Fruit fly (Drosophila melanogaster): ENCODE data around the gene Phlpp.

Phlpp gene

DNA sequence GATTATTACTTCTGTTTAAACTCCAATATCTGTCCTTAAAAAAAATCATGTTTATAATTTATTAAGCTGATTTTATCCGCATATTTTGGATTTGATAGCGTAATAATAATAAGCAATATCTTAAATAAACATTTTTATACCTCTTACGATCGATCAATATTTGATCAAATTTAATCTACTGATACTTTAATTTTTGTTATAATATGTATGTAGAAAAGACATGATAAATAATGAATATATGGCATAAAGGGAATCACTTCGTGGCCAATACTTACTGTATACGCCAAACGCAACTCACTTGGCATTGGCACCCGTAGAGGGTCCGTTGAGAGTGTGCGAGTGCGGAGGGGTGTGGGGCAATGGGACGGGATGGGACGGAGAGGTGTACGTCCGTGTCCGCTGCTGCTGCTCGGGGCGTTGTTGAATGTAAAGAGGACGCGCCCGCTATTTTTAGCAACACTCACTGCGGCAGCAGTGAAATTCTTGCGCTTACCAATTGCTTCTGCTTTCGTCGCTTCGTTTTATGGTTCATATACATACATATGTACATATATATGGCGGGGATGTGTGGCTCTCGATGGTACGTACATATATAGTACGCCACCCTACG, 22.7 kb upstream of the Phlpp start (continued):
- TF ChIP-seq Gsc (GFP tag; IDR thresholded peaks at IDR 0.05) (no peak), CG8359 (GFP tag; optimal IDR thresholded peaks at IDR 0.05; ENCODE audit: borderline replicate concordance) (no peak), bbx (GFP tag; IDR thresholded peaks at IDR 0.05; ENCODE audit: partially characterized antibody) (0 out of 2 replicates have a peak, but pooled peaks have one; percentile 14), corto (GFP tag; optimal IDR thresholded peaks at IDR 0.05) (no peak), sd (tag; optimal IDR thresholded peaks at IDR 0.05) (peak; percentile 70), Dp (GFP tag; optimal IDR thresholded peaks at IDR 0.05) (no peak), CG4854 (GFP tag; optimal IDR thresholded peaks at IDR 0.05) (no peak), Med (GFP tag) (peak; percentile 48), Sox102F (GFP tag; optimal IDR thresholded peaks at IDR 0.05) (peak; percentile 34), Scr (GFP tag; IDR thresholded peaks at IDR 0.05; ENCODE audit: partially characterized antibody) (no peak), CG11696 (GFP tag; IDR thresholded peaks at IDR 0.05) (no peak), Pdp1 (GFP tag; optimal IDR thresholded peaks at IDR 0.05) (no peak), E2f1 (GFP tag; IDR thresholded peaks at IDR 0.05) (no peak), Antp (GFP tag; optimal IDR thresholded peaks at IDR 0.05) (no peak), CG7839 (tag; optimal IDR thresholded peaks at IDR 0.05) (peak; percentile 25), CG10543 (GFP tag; optimal IDR thresholded peaks at IDR 0.05) (peak; percentile 79), pb (GFP tag; optimal IDR thresholded peaks at IDR 0.05) (no peak), Drgx (GFP tag; IDR thresholded peaks at IDR 0.05) (peak; percentile 6; the same call in 1 of the 2 replicates), gro (GFP tag; optimal IDR thresholded peaks at IDR 0.05) (no peak), ERR (GFP tag; optimal IDR thresholded peaks at IDR 0.05) (no peak), CG3281 (GFP tag; optimal IDR thresholded peaks at IDR 0.05) (no peak), CG34422 (GFP tag; IDR thresholded peaks at IDR 0.05) (no peak), CG6813 (GFP tag; optimal IDR thresholded peaks at IDR 0.05) (no peak), CG12391 (tag; optimal IDR thresholded peaks at IDR 0.05) (peak; percentile 15), Eip74EF (GFP tag; optimal IDR thresholded peaks at IDR 0.05) (peak in 1 of 2 experiments; percentile 1), ttk (GFP tag; IDR thresholded peaks at IDR 0.05) (no peak), CG8089 (GFP tag; optimal IDR thresholded peaks at IDR 0.05) (no peak), Kr (GFP tag; optimal IDR thresholded peaks at IDR 0.05) (no peak), mld (GFP tag; IDR thresholded peaks at IDR 0.05; ENCODE audit: partially characterized antibody) (no peak), bigmax (GFP tag; optimal IDR thresholded peaks at IDR 0.05) (no peak), org-1 (GFP tag; optimal IDR thresholded peaks at IDR 0.05) (no peak), ara (GFP tag; IDR thresholded peaks at IDR 0.05) (no peak), CG3838 (GFP tag; optimal IDR thresholded peaks at IDR 0.05) (no peak), tgo (GFP tag; IDR thresholded peaks at IDR 0.05) (no peak), Gug (GFP tag; IDR thresholded peaks at IDR 0.05) (no peak), Sox100B (GFP tag; optimal IDR thresholded peaks at IDR 0.05) (no peak), YL-1 (GFP tag; optimal IDR thresholded peaks at IDR 0.05) (no peak), CG1233 (GFP tag; optimal IDR thresholded peaks at IDR 0.05) (peak; percentile 1), CG2129 (GFP tag; IDR thresholded peaks at IDR 0.05; ENCODE audit: partially characterized antibody) (no peak), CG1602 (GFP tag; optimal IDR thresholded peaks at IDR 0.05) (no peak), Hey (tag; optimal IDR thresholded peaks at IDR 0.05) (no peak), Taf1 (GFP tag; IDR thresholded peaks at IDR 0.05) (no peak; the same call in 1 of the 2 replicates), CG15269 (tag; optimal IDR thresholded peaks at IDR 0.05) (no peak), CG2712 (tag; optimal IDR thresholded peaks at IDR 0.05) (peak; percentile 14), grau (tag; optimal IDR thresholded peaks at IDR 0.05) (peak; percentile 79), ems (GFP tag; optimal IDR thresholded peaks at IDR 0.05) (no peak), Neu2 (GFP tag; optimal IDR thresholded peaks at IDR 0.05; ENCODE audit: borderline replicate concordance) (no peak), Dek (tag; optimal IDR thresholded peaks at IDR 0.05) (peak; percentile 5), ftz-f1 (GFP tag; optimal IDR thresholded peaks at IDR 0.05) (peak; percentile 47)

All from whole organism, embryonic.